Worm (Caenorhabditis elegans): ENCODE data around the gene nlp-79.

nlp-79 gene

ce11 chrIV:13170241-13170640, 20.9 kb downstream of the nlp-79 start, which contains the start of gene nas-14:
Gene nas-14, plus strand, starts transcription at chrIV:13170541.
- TF ChIP-seq pha-4 (tag; optimal IDR thresholded peaks at IDR 0.05) = no peak
- no peak for TF ChIP-seq tbx-8 (GFP tag; optimal IDR thresholded peaks at IDR 0.05)
- no peak for TF ChIP-seq sem-2 (GFP tag; optimal IDR thresholded peaks at IDR 0.05)
- no peak for TF ChIP-seq sptf-1 (tag; optimal IDR thresholded peaks at IDR 0.05)
- no peak for TF ChIP-seq cnd-1 (tag; optimal IDR thresholded peaks at IDR 0.05)
- no peak for TF ChIP-seq nhr-2 (tag; optimal IDR thresholded peaks at IDR 0.05)
- no peak for TF ChIP-seq blmp-1 (tag; optimal IDR thresholded peaks at IDR 0.05)
- no peak for TF ChIP-seq lin-13 (tag; optimal IDR thresholded peaks at IDR 0.05)
- no peak for TF ChIP-seq nhr-237 (tag; optimal IDR thresholded peaks at IDR 0.05)
- no peak for TF ChIP-seq zip-8 (tag; optimal IDR thresholded peaks at IDR 0.05)
- TF ChIP-seq bed-3 (GFP tag; optimal IDR thresholded peaks at IDR 0.05) = no peak
- no peak for TF ChIP-seq ham-2 (GFP tag; optimal IDR thresholded peaks at IDR 0.05)

DNA sequence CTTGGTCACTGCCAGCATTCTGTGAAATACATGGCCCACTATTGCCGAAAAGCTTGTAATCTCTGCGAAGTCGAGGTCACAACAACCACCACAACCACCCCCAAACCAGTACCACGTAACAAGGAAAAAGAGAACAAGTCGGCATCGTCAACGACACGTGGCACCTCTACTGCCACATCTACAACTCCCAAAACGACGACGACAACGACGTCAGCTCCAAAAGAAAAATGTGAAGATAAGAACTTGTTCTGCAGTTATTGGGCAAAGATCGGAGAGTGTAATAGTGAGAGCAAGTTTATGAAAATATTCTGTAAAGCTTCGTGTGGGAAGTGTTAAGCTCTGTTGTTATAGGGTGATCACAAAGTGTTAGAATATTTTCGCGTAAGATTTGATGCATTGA, 24.0 kb downstream of the nlp-79 start:
- TF ChIP-seq bed-3 (GFP tag; optimal IDR thresholded peaks at IDR 0.05) (no peak), drap-1 (GFP tag; optimal IDR thresholded peaks at IDR 0.05) (no peak), unc-62 (GFP tag; optimal IDR thresholded peaks at IDR 0.05) (no peak), unc-39 (tag; optimal IDR thresholded peaks at IDR 0.05) (no peak), lin-13 (tag; optimal IDR thresholded peaks at IDR 0.05) (no peak), ham-2 (GFP tag; optimal IDR thresholded peaks at IDR 0.05) (no peak), ces-1 (GFP tag; optimal IDR thresholded peaks at IDR 0.05) (no peak), unc-120 (tag; optimal IDR thresholded peaks at IDR 0.05; ENCODE audit: poor library complexity, severe bottlenecking) (no peak), ceh-83 (GFP tag; optimal IDR thresholded peaks at IDR 0.05) (no peak), zip-8 (tag; optimal IDR thresholded peaks at IDR 0.05) (no peak), lin-32 (GFP tag; optimal IDR thresholded peaks at IDR 0.05) (no peak), flh-1 (GFP tag; optimal IDR thresholded peaks at IDR 0.05) (no peak)

ce11 chrIV:13179295-13179694, 29.9 kb downstream of the nlp-79 start, which contains the start of gene lev-1:
Gene lev-1, minus strand, starts transcription at chrIV:13179395.
- no peak for TF ChIP-seq nhr-237 (tag; optimal IDR thresholded peaks at IDR 0.05)
- TF ChIP-seq unc-120 (tag; optimal IDR thresholded peaks at IDR 0.05; ENCODE audit: poor library complexity, severe bottlenecking) = peak; percentile 38
- TF ChIP-seq hlh-1 (tag; optimal IDR thresholded peaks at IDR 0.05) = peak; percentile 55
- no peak for TF ChIP-seq bed-3 (GFP tag; optimal IDR thresholded peaks at IDR 0.05)

DNA sequence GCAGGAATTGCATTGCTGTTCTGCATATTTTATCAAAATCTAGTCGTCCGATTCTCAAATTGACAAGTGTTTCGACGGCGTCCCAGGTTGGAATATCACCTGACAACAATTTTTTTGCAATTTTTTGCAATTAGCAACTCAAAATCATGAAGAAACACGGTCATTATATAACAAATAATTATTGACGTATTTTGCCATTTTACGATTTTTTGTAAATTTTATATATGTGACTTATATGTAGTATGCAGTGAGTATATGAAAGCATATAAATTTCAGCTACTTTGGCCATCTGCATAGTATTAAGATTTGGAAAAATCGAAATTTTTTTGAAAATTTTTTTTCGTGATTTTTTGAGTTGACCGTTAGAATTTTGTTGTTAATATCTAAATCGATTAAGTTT, 31.3 kb downstream of the nlp-79 start, which contains the start of gene F58D2.3:
Gene F58D2.3 (minus strand): TSS at position 101 of the 400 bp plus-strand sequence.
- no peak for TF ChIP-seq sem-2 (GFP tag; optimal IDR thresholded peaks at IDR 0.05)
- no peak for TF ChIP-seq hlh-1 (tag; optimal IDR thresholded peaks at IDR 0.05)
- no peak for TF ChIP-seq elt-3 (tag; optimal IDR thresholded peaks at IDR 0.05)

DNA sequence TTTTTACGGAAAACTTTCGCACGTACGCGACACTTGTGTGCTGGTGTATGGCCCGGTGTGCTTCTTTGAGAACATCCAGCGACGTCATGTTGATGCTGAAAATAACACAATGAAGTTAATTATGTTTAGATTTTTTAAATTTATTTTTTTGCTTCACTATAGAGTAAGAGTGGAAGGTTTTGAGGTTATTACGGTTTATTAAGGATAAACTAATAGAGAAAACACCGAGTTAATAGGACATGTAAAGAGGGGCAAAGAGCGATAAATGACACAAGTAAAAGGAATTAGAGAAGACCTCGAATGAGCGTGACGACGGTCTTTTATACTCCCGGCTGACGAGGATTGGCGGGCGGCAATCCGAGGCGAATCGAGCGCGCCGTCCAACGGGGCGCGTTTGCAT, 39.6 kb downstream of the nlp-79 start, which contains the start of gene F58D2.4:
Gene F58D2.4 (minus strand): TSS at position 101 of the 400 bp plus-strand sequence.
- no peak for TF ChIP-seq flh-1 (GFP tag; optimal IDR thresholded peaks at IDR 0.05)
- no peak for TF ChIP-seq ham-2 (GFP tag; optimal IDR thresholded peaks at IDR 0.05)

DNA sequence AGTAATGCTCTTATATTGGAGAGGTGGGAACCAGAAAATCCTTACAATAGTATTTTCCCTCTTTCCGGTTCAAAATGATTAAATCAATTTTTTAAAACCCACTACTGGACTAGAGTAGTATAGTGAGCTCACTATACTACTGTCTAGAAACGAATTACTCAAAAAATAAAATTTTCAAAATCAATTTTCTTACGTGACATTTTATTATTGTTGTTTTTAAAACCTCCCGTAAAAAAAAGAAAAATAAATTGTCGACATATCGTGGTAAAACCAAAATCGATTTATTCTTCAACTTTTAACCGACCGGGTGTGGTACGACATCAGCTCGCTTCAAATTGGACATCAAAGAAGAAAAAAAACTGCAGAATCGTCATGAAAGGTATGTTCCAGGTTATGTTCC, 40.1 kb downstream of the nlp-79 start, which contains the start of gene F58D2.2:
Gene F58D2.2 (plus strand): TSS at position 301 of the 400 bp plus-strand sequence.
- TF ChIP-seq blmp-1 (tag; optimal IDR thresholded peaks at IDR 0.05) (no peak), sem-2 (GFP tag; optimal IDR thresholded peaks at IDR 0.05) (no peak), ceh-83 (GFP tag; optimal IDR thresholded peaks at IDR 0.05) (no peak), tbx-8 (GFP tag; optimal IDR thresholded peaks at IDR 0.05) (no peak), ham-2 (GFP tag; optimal IDR thresholded peaks at IDR 0.05) (no peak), ztf-11 (tag; optimal IDR thresholded peaks at IDR 0.05) (no peak), nhr-76 (tag; optimal IDR thresholded peaks at IDR 0.05) (no peak), lin-32 (GFP tag; optimal IDR thresholded peaks at IDR 0.05) (no peak)

DNA sequence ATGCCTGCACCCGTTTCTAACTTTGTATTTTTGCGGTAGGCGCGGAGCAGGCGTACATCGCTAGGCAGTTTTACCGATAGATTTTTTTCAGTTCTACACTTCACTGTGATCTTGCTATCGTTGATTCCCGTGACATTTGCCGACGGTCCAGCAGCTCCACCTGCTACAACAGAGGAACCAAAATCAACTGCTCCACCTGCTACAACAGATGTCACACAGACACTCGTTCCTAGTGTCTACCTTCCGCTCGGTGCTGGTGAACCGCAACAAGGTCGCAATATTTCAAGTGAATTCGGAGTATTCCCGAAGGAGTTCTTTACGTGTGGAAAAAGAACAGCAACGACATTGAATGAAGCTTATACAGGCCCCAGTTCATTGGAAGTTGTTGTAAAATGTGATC, 40.7 kb downstream of the nlp-79 start:
- TF ChIP-seq lin-32 (GFP tag; optimal IDR thresholded peaks at IDR 0.05) (peak; percentile 83), bed-3 (GFP tag; optimal IDR thresholded peaks at IDR 0.05) (no peak)

- no peak for TF ChIP-seq nhr-2 (tag; optimal IDR thresholded peaks at IDR 0.05)
- no peak for TF ChIP-seq ham-2 (GFP tag; optimal IDR thresholded peaks at IDR 0.05)
- no peak for TF ChIP-seq unc-120 (tag; optimal IDR thresholded peaks at IDR 0.05; ENCODE audit: poor library complexity, severe bottlenecking)
- no peak for TF ChIP-seq mab-5 (tag; optimal IDR thresholded peaks at IDR 0.05)
- TF ChIP-seq ceh-39 (tag; optimal IDR thresholded peaks at IDR 0.05) = no peak
Measured at ce11 chrIV:13193239-13193638, 43.9 kb downstream of the nlp-79 start, which contains the start of gene F58D2.5. Gene F58D2.5, minus strand, starts transcription at chrIV:13193339.
